Fruit fly (Drosophila melanogaster) whole organism, prepupa: ENCODE measurements around the gene CG9743.

ENCODE experiments used
- CG11762 ChIP-seq: fragments of 200-800 bp; sonication (Bioruptor generic); optimal IDR thresholded peaks from 3 replicates; lab custom pipeline; 2016; ENCODE audit warnings: missing biosample characterization, missing genetic modification characterization; ENCODE audit not compliant: insufficient read depth
- CG15336 ChIP-seq: fragments of 200-800 bp; sonication (Bioruptor generic); IDR thresholded peaks from 2 replicates; pipeline ENCODE4 v1.3.6; 2022; ENCODE audit warnings: missing biosample characterization, missing genetic modification characterization
- CG16779 ChIP-seq: fragments of 200-800 bp; sonication (Bioruptor generic); optimal IDR thresholded peaks from 3 replicates; lab custom pipeline; 2017; ENCODE audit warnings: missing biosample characterization, mild to moderate bottlenecking, missing genetic modification characterization
- CG31627 ChIP-seq: fragments of 200-800 bp; sonication (Bioruptor generic); optimal IDR thresholded peaks from 3 replicates; lab custom pipeline; 2016; ENCODE audit warnings: missing biosample characterization, missing genetic modification characterization
- CG32006 ChIP-seq: fragments of 200-800 bp; sonication (Bioruptor generic); optimal IDR thresholded peaks from 3 replicates; lab custom pipeline; 2017; ENCODE audit warnings: missing biosample characterization, mild to moderate bottlenecking, missing genetic modification characterization
- CG34406 ChIP-seq: fragments of 200-800 bp; sonication (Bioruptor generic); optimal IDR thresholded peaks from 3 replicates; lab custom pipeline; 2016; ENCODE audit warnings: missing biosample characterization, missing genetic modification characterization
- CG3919 ChIP-seq: fragments of 200-800 bp; sonication (Bioruptor generic); optimal IDR thresholded peaks from 3 replicates; lab custom pipeline; 2016; ENCODE audit warnings: missing biosample characterization, missing genetic modification characterization
- CG4318 ChIP-seq: fragments of 200-800 bp; sonication (Bioruptor generic); optimal IDR thresholded peaks from 3 replicates; lab custom pipeline; 2017; ENCODE audit warnings: missing biosample characterization, mild to moderate bottlenecking, missing genetic modification characterization
- CG6163 ChIP-seq: fragments of 200-800 bp; sonication (Bioruptor generic); IDR thresholded peaks from 3 replicates; pipeline ENCODE4 v1.3.6; 2022; ENCODE audit warnings: missing biosample characterization, missing genetic modification characterization
- CG6792 ChIP-seq: fragments of 200-800 bp; sonication (Bioruptor generic); optimal IDR thresholded peaks from 3 replicates; lab custom pipeline; 2016; ENCODE audit warnings: missing biosample characterization, missing genetic modification characterization
- CG6854 ChIP-seq: fragments of 200-800 bp; sonication (Bioruptor generic); optimal IDR thresholded peaks from 2 replicates; lab custom pipeline; 2017; ENCODE audit warnings: missing biosample characterization, mild to moderate bottlenecking, missing genetic modification characterization
- CG7368 ChIP-seq: fragments of 200-800 bp; sonication (Bioruptor generic); optimal IDR thresholded peaks from 3 replicates; lab custom pipeline; 2016; ENCODE audit warnings: missing biosample characterization, missing genetic modification characterization
- CG8119 ChIP-seq: fragments of 200-800 bp; sonication (Bioruptor generic); IDR thresholded peaks from 3 replicates; pipeline ENCODE4 v1.3.6; 2022; ENCODE audit warnings: missing biosample characterization, missing genetic modification characterization
- CG8319 ChIP-seq: fragments of 200-800 bp; sonication (Bioruptor generic); optimal IDR thresholded peaks from 3 replicates; lab custom pipeline; 2016; ENCODE audit warnings: missing biosample characterization, missing genetic modification characterization
- CG9139 ChIP-seq: fragments of 200-800 bp; sonication (Bioruptor generic); optimal IDR thresholded peaks from 3 replicates; lab custom pipeline; 2017; ENCODE audit warnings: missing biosample characterization, mild to moderate bottlenecking, missing genetic modification characterization
- Eip75B ChIP-seq: fragments of 200-800 bp; sonication (Bioruptor generic); optimal IDR thresholded peaks from 3 replicates; lab custom pipeline; 2016; ENCODE audit warnings: missing biosample characterization, missing genetic modification characterization
- Eip78C ChIP-seq: fragments of 200-800 bp; sonication (Bioruptor generic); peaks from one replicate; lab custom pipeline; 2016; ENCODE audit warnings: missing biosample characterization, missing genetic modification characterization
- Eip93F ChIP-seq: fragments of 200-800 bp; sonication (Bioruptor generic); optimal IDR thresholded peaks from 2 replicates; lab custom pipeline; 2016; ENCODE audit warnings: missing biosample characterization, mild to moderate bottlenecking, missing genetic modification characterization
- Ets21C ChIP-seq: fragments of 200-800 bp; sonication (Bioruptor generic); optimal IDR thresholded peaks from 3 replicates; lab custom pipeline; 2016; ENCODE audit warnings: missing biosample characterization, missing genetic modification characterization
- Ets96B ChIP-seq: fragments of 200-800 bp; optimal IDR thresholded peaks from 2 replicates; lab custom pipeline; 2019; ENCODE audit warnings: missing biosample characterization, mild to moderate bottlenecking, missing genetic modification characterization, moderate library complexity
- Gug ChIP-seq: fragments of 200-800 bp; sonication (Bioruptor generic); IDR thresholded peaks from 2 replicates; pipeline ENCODE4 v1.3.6; 2022; ENCODE audit warnings: missing biosample characterization, missing genetic modification characterization
- Hr39 ChIP-seq: fragments of 200-800 bp; sonication (Bioruptor generic); optimal IDR thresholded peaks from 2 replicates; lab custom pipeline; 2016; ENCODE audit warnings: missing biosample characterization, missing genetic modification characterization
- Hr4 ChIP-seq: fragments of 200-800 bp; sonication (Bioruptor generic); optimal IDR thresholded peaks from 3 replicates; lab custom pipeline; 2016; ENCODE audit warnings: missing biosample characterization, missing genetic modification characterization
- Lpt ChIP-seq: fragments of 200-800 bp; sonication (Bioruptor generic); optimal IDR thresholded peaks from 3 replicates; lab custom pipeline; 2016; ENCODE audit warnings: missing biosample characterization, missing genetic modification characterization
- Met ChIP-seq: fragments of 200-800 bp; sonication (Bioruptor generic); optimal IDR thresholded peaks from 3 replicates; lab custom pipeline; 2016; ENCODE audit warnings: missing biosample characterization, missing genetic modification characterization
- OdsH ChIP-seq: fragments of 200-800 bp; sonication (Bioruptor generic); optimal IDR thresholded peaks from 3 replicates; lab custom pipeline; 2016; ENCODE audit warnings: missing biosample characterization, missing genetic modification characterization
- Smox ChIP-seq: fragments of 200-800 bp; sonication (Bioruptor generic); optimal IDR thresholded peaks from 3 replicates; lab custom pipeline; 2016; ENCODE audit warnings: missing biosample characterization, missing genetic modification characterization
- Sox102F ChIP-seq: fragments of 200-800 bp; sonication (Bioruptor generic); optimal IDR thresholded peaks from 2 replicates; lab custom pipeline; 2016; ENCODE audit warnings: missing biosample characterization, mild to moderate bottlenecking, missing genetic modification characterization
- Sox15 ChIP-seq: fragments of 200-800 bp; sonication (Bioruptor generic); optimal IDR thresholded peaks from 3 replicates; lab custom pipeline; 2016; ENCODE audit warnings: missing biosample characterization, missing genetic modification characterization
- achi ChIP-seq: fragments of 200-800 bp; sonication (Bioruptor generic); optimal IDR thresholded peaks from 3 replicates; lab custom pipeline; 2016; ENCODE audit warnings: missing biosample characterization, missing genetic modification characterization
- acj6 ChIP-seq: fragments of 200-800 bp; sonication (Bioruptor generic); optimal IDR thresholded peaks from 3 replicates; lab custom pipeline; 2016; ENCODE audit warnings: missing biosample characterization, missing genetic modification characterization
- cyc ChIP-seq: fragments of 200-800 bp; sonication (Bioruptor generic); optimal IDR thresholded peaks from 3 replicates; lab custom pipeline; 2016; ENCODE audit warnings: missing biosample characterization, missing genetic modification characterization
- dac ChIP-seq: fragments of 200-800 bp; sonication (Bioruptor generic); optimal IDR thresholded peaks from 2 replicates; lab custom pipeline; 2017; ENCODE audit warnings: missing biosample characterization, mild to moderate bottlenecking, missing genetic modification characterization
- dsx ChIP-seq: fragments of 200-800 bp; optimal IDR thresholded peaks from 3 replicates; lab custom pipeline; 2019; ENCODE audit warnings: missing biosample characterization, mild to moderate bottlenecking, missing genetic modification characterization, moderate library complexity; ENCODE audit not compliant: poor library complexity, severe bottlenecking
- eg ChIP-seq: fragments of 200-800 bp; sonication (Bioruptor generic); IDR thresholded peaks from 3 replicates; pipeline ENCODE4 v1.3.6; 2022; ENCODE audit warnings: missing biosample characterization, missing genetic modification characterization
- esn ChIP-seq: fragments of 200-800 bp; sonication (Bioruptor generic); optimal IDR thresholded peaks from 2 replicates; lab custom pipeline; 2016; ENCODE audit warnings: missing biosample characterization, mild to moderate bottlenecking, missing genetic modification characterization, moderate library complexity
- fd59A ChIP-seq: fragments of 200-800 bp; sonication (Bioruptor generic); optimal IDR thresholded peaks from 2 replicates; lab custom pipeline; 2017; ENCODE audit warnings: missing biosample characterization, mild to moderate bottlenecking, missing genetic modification characterization, missing genetic modification reagents
- fd85E ChIP-seq: fragments of 200-800 bp; sonication (Bioruptor generic); optimal IDR thresholded peaks from 3 replicates; lab custom pipeline; 2016; ENCODE audit warnings: missing biosample characterization, missing genetic modification characterization
- fkh ChIP-seq: fragments of 200-800 bp; sonication (Bioruptor generic); optimal IDR thresholded peaks from 3 replicates; lab custom pipeline; 2017; ENCODE audit warnings: missing biosample characterization, mild to moderate bottlenecking, missing genetic modification characterization, moderate library complexity
- pdm3 ChIP-seq: fragments of 200-800 bp; sonication (Bioruptor generic); optimal IDR thresholded peaks from 3 replicates; lab custom pipeline; 2016; ENCODE audit warnings: missing biosample characterization, missing genetic modification characterization
- salr ChIP-seq, 2 experiments: fragments of 200-800 bp; sonication (Bioruptor generic); optimal IDR thresholded peaks; 3 replicates each; lab custom pipeline; 2016 to 2018; ENCODE audit warnings: missing biosample characterization in 2 of 2, missing genetic modification characterization in 2 of 2, mild to moderate bottlenecking in 1 of 2
- svp ChIP-seq: fragments of 200-800 bp; sonication (Bioruptor generic); peaks from one replicate; lab custom pipeline; 2016; ENCODE audit warnings: missing biosample characterization, missing genetic modification characterization
- topi ChIP-seq: fragments of 200-800 bp; sonication (Bioruptor generic); optimal IDR thresholded peaks from 3 replicates; lab custom pipeline; 2016; ENCODE audit warnings: missing biosample characterization, missing genetic modification characterization

The CG9743 gene

dm6 chr3R:30163228-30163627, 39.6 kb downstream of the CG9743 start (continued):
- no peak for TF ChIP-seq CG7368 (GFP tag; lab: Kevin White, UChicago)
- TF ChIP-seq Ets96B: no peak
- TF ChIP-seq fd85E (GFP tag; lab: Kevin White, UChicago): no peak
- no peak for TF ChIP-seq dac
- no peak for TF ChIP-seq dsx

dm6 chr3R:30160312-30160942, 42.4 kb downstream of the CG9743 start, which contains the start of gene CG11498:
TSS of gene CG11498 (minus strand) at chr3R:30160473.
- peak; percentile 47 for TF ChIP-seq Eip78C
- peak; percentile 3 for TF ChIP-seq Eip75B
- TF ChIP-seq CG8119 (GFP tag; lab: Robert Waterston, UW): peak; percentile 61; the same call in 2 of the 3 replicates
- TF ChIP-seq fkh (GFP tag; lab: Kevin White, UChicago): no peak
- TF ChIP-seq Met: no peak
- TF ChIP-seq CG32006 (GFP tag; lab: Kevin White, UChicago): peak; percentile 59
- peak; percentile 56 for TF ChIP-seq eg (GFP tag; lab: Robert Waterston, UW)
- no peak for TF ChIP-seq salr (GFP tag; optimal IDR thresholded peaks at IDR 0.05; lab: Kevin White, UChicago)
- TF ChIP-seq CG15336: peak; percentile 72
- TF ChIP-seq CG6854 (GFP tag; lab: Kevin White, UChicago): no peak
- peak; percentile 18 for TF ChIP-seq Sox102F
- TF ChIP-seq Hr4 (GFP tag; lab: Kevin White, UChicago): peak; percentile 36
- TF ChIP-seq Gug (GFP tag; lab: Robert Waterston, UW): 0 out of 2 replicates have a peak, but pooled peaks have one; percentile 32
- peak; percentile 54 for TF ChIP-seq svp (GFP tag; lab: Kevin White, UChicago)
- peak; percentile 71; the same call in 2 of the 3 replicates for TF ChIP-seq CG6163 (GFP tag; lab: Robert Waterston, UW)
- TF ChIP-seq CG3919 (GFP tag; lab: Kevin White, UChicago): peak; percentile 20
- peak; percentile 20 for TF ChIP-seq CG4318 (GFP tag; lab: Kevin White, UChicago)
- peak; percentile 3 for TF ChIP-seq esn (GFP tag; lab: Kevin White, UChicago)

DNA sequence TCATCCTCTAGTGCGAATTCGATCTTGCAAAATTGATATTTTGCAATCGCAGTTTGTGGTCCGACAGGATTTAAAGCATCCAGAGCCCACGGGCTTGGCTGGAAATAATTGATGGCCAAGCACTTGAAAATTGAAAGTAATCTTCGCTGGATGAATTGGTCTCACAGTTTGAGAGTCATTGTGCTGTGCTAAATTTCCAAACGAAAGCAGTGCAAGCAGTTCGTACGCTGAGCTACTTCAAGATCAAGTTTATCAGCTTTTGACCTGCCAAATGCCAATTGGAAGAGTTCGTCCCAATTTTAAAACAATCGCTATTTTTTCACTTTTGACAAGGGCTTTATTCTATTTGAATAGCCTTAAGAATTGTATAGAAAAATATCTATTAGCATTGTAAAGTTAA, 48.9 kb downstream of the CG9743 start:
- TF ChIP-seq svp (GFP tag; lab: Kevin White, UChicago) (peak; percentile 38), eg (GFP tag; lab: Robert Waterston, UW) (no peak)

- peak; percentile 76 for TF ChIP-seq CG8119 (GFP tag; lab: Robert Waterston, UW)
- TF ChIP-seq CG4318 (GFP tag; lab: Kevin White, UChicago): no peak
- TF ChIP-seq esn (GFP tag; lab: Kevin White, UChicago): peak; percentile 41
- TF ChIP-seq CG6792 (GFP tag; lab: Kevin White, UChicago): peak; percentile 35
- TF ChIP-seq CG11762 (GFP tag; lab: Kevin White, UChicago): peak; percentile 38
- TF ChIP-seq CG31627 (GFP tag; lab: Kevin White, UChicago): peak; percentile 26
- no peak for TF ChIP-seq topi (GFP tag; lab: Kevin White, UChicago)
- TF ChIP-seq Ets96B: peak; percentile 66
- TF ChIP-seq Hr39: peak; percentile 27
- TF ChIP-seq Smox (GFP tag; lab: Kevin White, UChicago): peak; percentile 25
- peak; percentile 57 for TF ChIP-seq CG9139
- peak; percentile 31 for TF ChIP-seq Lpt
- TF ChIP-seq Sox15 (GFP tag; lab: Kevin White, UChicago): peak; percentile 43
- peak; percentile 79 for TF ChIP-seq CG15336
- TF ChIP-seq fkh (GFP tag; lab: Kevin White, UChicago): no peak
- peak; percentile 5 for TF ChIP-seq Ets21C
- TF ChIP-seq achi (GFP tag; lab: Kevin White, UChicago): peak; percentile 57
- peak; percentile 56 for TF ChIP-seq OdsH
- no peak for TF ChIP-seq Met
- TF ChIP-seq CG6854 (GFP tag; lab: Kevin White, UChicago): no peak
- peak; percentile 60 for TF ChIP-seq pdm3 (GFP tag; lab: Kevin White, UChicago)
- TF ChIP-seq CG8319 (GFP tag; lab: Kevin White, UChicago): peak; percentile 29
- TF ChIP-seq fd59A (GFP tag; lab: Kevin White, UChicago): peak; percentile 65
- peak; percentile 33 for TF ChIP-seq cyc (GFP tag; lab: Kevin White, UChicago)
- TF ChIP-seq Hr4 (GFP tag; lab: Kevin White, UChicago): peak; percentile 38
- TF ChIP-seq CG16779 (tag; lab: Kevin White, UChicago): no peak
- peak; percentile 56 for TF ChIP-seq CG34406 (GFP tag; lab: Kevin White, UChicago)
- TF ChIP-seq Eip93F (GFP tag; lab: Kevin White, UChicago): no peak
- TF ChIP-seq acj6 (GFP tag; lab: Kevin White, UChicago): peak; percentile 68
Measured at dm6 chr3R:30151300-30152109, 51.3 kb downstream of the CG9743 start, which contains the start of gene CG15529. TSS of gene CG15529 (plus strand) at chr3R:30152059.
